Worm (Caenorhabditis elegans): ENCODE results near the gene D2007.2.

DNA sequence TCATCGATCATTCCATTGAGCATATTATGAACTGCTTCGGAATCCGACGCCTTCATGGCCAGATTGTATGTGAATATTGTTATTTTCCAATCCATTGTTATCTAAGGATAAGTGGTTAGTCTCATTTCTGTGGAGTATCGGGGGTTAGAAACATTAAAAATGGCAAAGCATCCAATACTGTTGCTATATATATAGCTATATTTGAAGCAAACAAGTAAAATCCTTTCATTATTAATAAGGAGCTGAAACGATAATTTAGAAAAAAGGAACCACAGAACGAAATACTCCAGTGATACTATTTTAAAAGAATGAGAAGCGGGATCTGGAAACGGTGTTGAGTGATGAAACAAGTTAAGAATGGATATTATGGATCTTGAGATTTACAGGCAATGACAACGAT, 12.5 kb downstream of the D2007.2 start, which contains the start of gene inpp-5K:
- no peak for TF ChIP-seq ama-1 (optimal IDR thresholded peaks at IDR 0.05)
- no peak for TF ChIP-seq hnd-1 (tag; optimal IDR thresholded peaks at IDR 0.05)
- TF ChIP-seq hmbx-1 (tag; optimal IDR thresholded peaks at IDR 0.05), result no peak
- no peak for TF ChIP-seq pes-1 (GFP tag; IDR thresholded peaks at IDR 0.05)
- no peak for TF ChIP-seq flt-1 (GFP tag; IDR thresholded peaks at IDR 0.05)
- TF ChIP-seq tra-4 (tag; optimal IDR thresholded peaks at IDR 0.05), result no peak
- TF ChIP-seq ceh-13 (GFP tag; optimal IDR thresholded peaks at IDR 0.05), result no peak
- no peak for TF ChIP-seq B0310.2 (tag; optimal IDR thresholded peaks at IDR 0.05)
- TF ChIP-seq sea-1 (GFP tag; conservative IDR thresholded peaks at IDR 0.05), result no peak
- no peak for TF ChIP-seq tbx-11 (GFP tag; IDR thresholded peaks at IDR 0.05)
- TF ChIP-seq ceh-36 (tag; optimal IDR thresholded peaks at IDR 0.05), result no peak
- no peak for TF ChIP-seq hmg-4 (GFP tag; optimal IDR thresholded peaks at IDR 0.05)
